Worm (Caenorhabditis elegans) whole organism, L4/young adult: ENCODE results near the gene cyp-29A3.

Experiments used
- W03F9.2 ChIP-seq: fragments of 150-350 bp; optimal IDR thresholded peaks from 2 replicates; lab custom pipeline; 2014; ENCODE audit warnings: missing biosample characterization, missing genetic modification characterization
- him-1 ChIP-seq: sonication (generic microtip); optimal IDR thresholded peaks from 2 replicates; lab custom pipeline; 2016; ENCODE audit warnings: missing genotype, missing genetic modification reagents, missing genetic modification characterization, missing compliant biosample characterization

ce11 chrV:55946-56345 is 3.1 kb upstream of the cyp-29A3 start, which contains the start of gene srt-52:
- TF ChIP-seq him-1 (tag; lab: Kevin White, UChicago) (no peak), W03F9.2 (tag; lab: Kevin White, UChicago) (no peak)
